Worm (Caenorhabditis elegans): Measurements from ENCODE around the gene pqn-41.

The pqn-41 gene

ce11 chrIII:1905589-1905988 is at the start of gene pqn-41, which contains the start of gene B0524.6:
Gene pqn-41, plus strand, starts transcription at chrIII:1905958.
Gene B0524.6, minus strand, starts transcription at chrIII:1905640.
- no peak for TF ChIP-seq irx-1 (tag; optimal IDR thresholded peaks at IDR 0.05)
- TF ChIP-seq efl-1 (optimal IDR thresholded peaks at IDR 0.05): peak; percentile 53 to 68
- TF ChIP-seq efl-1 (GFP tag; optimal IDR thresholded peaks at IDR 0.05 in 1 of 2): peak; percentile 79 to 94
- no peak for TF ChIP-seq tlp-1 (tag; optimal IDR thresholded peaks at IDR 0.05)
- no peak for TF ChIP-seq fkh-10 (GFP tag; optimal IDR thresholded peaks at IDR 0.05)
- TF ChIP-seq elt-2 (tag; optimal IDR thresholded peaks at IDR 0.05): no peak
- peak; percentile 58 for TF ChIP-seq fkh-8 (tag; optimal IDR thresholded peaks at IDR 0.05)
- no peak for TF ChIP-seq nhr-12 (tag; optimal IDR thresholded peaks at IDR 0.05)
- no peak for TF ChIP-seq ama-1 (optimal IDR thresholded peaks at IDR 0.05)
- TF ChIP-seq nhr-47 (tag; optimal IDR thresholded peaks at IDR 0.05): no peak
- TF ChIP-seq blmp-1 (tag; optimal IDR thresholded peaks at IDR 0.05): peak; percentile 63
- TF ChIP-seq vab-15 (tag; optimal IDR thresholded peaks at IDR 0.05): no peak
- no peak for TF ChIP-seq rnt-1 (tag; optimal IDR thresholded peaks at IDR 0.05)
- peak; percentile 65 to 81 (median 69) for TF ChIP-seq dpl-1 (GFP tag; optimal IDR thresholded peaks at IDR 0.05)
- TF ChIP-seq C04F5.9 (tag; optimal IDR thresholded peaks at IDR 0.05): no peak
- peak; percentile 25 for TF ChIP-seq ceh-8 (GFP tag; optimal IDR thresholded peaks at IDR 0.05)
- TF ChIP-seq nhr-237 (tag; optimal IDR thresholded peaks at IDR 0.05): no peak
- peak; percentile 75 for TF ChIP-seq unc-130 (tag; optimal IDR thresholded peaks at IDR 0.05)
- no peak for TF ChIP-seq sox-4 (tag; optimal IDR thresholded peaks at IDR 0.05)
- TF ChIP-seq hlh-4 (tag; optimal IDR thresholded peaks at IDR 0.05): no peak
- TF ChIP-seq aha-1 (tag; optimal IDR thresholded peaks at IDR 0.05): no peak
- TF ChIP-seq ceh-63 (GFP tag; optimal IDR thresholded peaks at IDR 0.05): no peak
- TF ChIP-seq swsn-7 (tag; optimal IDR thresholded peaks at IDR 0.05): no peak
- TF ChIP-seq ets-5 (GFP tag; IDR thresholded peaks at IDR 0.05): no peak
- TF ChIP-seq nhr-76 (tag; optimal IDR thresholded peaks at IDR 0.05): no peak
- no peak for TF ChIP-seq pax-3 (tag; optimal IDR thresholded peaks at IDR 0.05)
- TF ChIP-seq nhr-19 (GFP tag; conservative IDR thresholded peaks at IDR 0.05): peak; percentile 55
- no peak for TF ChIP-seq pqm-1 (tag; optimal IDR thresholded peaks at IDR 0.05)
- TF ChIP-seq ceh-82 (tag; optimal IDR thresholded peaks at IDR 0.05): peak; percentile 68 to 80 (median 72)
- TF ChIP-seq lir-3 (tag; optimal IDR thresholded peaks at IDR 0.05; ENCODE audit: poor library complexity): no peak
- peak; percentile 71 to 76 for TF ChIP-seq lin-35 (GFP tag; optimal IDR thresholded peaks at IDR 0.05)
- TF ChIP-seq efl-3 (GFP tag; optimal IDR thresholded peaks at IDR 0.05): no peak
- peak; percentile 83 to 87 for TF ChIP-seq lsy-2 (tag; optimal IDR thresholded peaks at IDR 0.05)
- no peak for TF ChIP-seq ceh-90 (tag; optimal IDR thresholded peaks at IDR 0.05)
- TF ChIP-seq fkh-4 (tag; optimal IDR thresholded peaks at IDR 0.05; ENCODE audit: borderline replicate concordance): no peak
- TF ChIP-seq sup-37 (GFP tag; optimal IDR thresholded peaks at IDR 0.05): no peak
- TF ChIP-seq nhr-84 (tag; optimal IDR thresholded peaks at IDR 0.05): no peak
- no peak for TF ChIP-seq nhr-20 (tag; optimal IDR thresholded peaks at IDR 0.05)
- TF ChIP-seq elt-3 (tag; optimal IDR thresholded peaks at IDR 0.05): no peak
- TF ChIP-seq F16B12.6 (tag; optimal IDR thresholded peaks at IDR 0.05): peak; percentile 55
- peak; percentile 80 for TF ChIP-seq nhr-85 (tag)
- no peak for TF ChIP-seq hlh-17 (GFP tag; optimal IDR thresholded peaks at IDR 0.05; ENCODE audit: borderline replicate concordance)
- TF ChIP-seq isw-1 (GFP tag; IDR thresholded peaks at IDR 0.05): peak; percentile 54
- no peak for TF ChIP-seq C34B4.2 (tag; optimal IDR thresholded peaks at IDR 0.05)
- TF ChIP-seq lin-15B (tag; optimal IDR thresholded peaks at IDR 0.05): peak; percentile 63
- TF ChIP-seq sptf-1 (tag; optimal IDR thresholded peaks at IDR 0.05): no peak
- no peak for TF ChIP-seq fos-1 (tag; optimal IDR thresholded peaks at IDR 0.05)
- no peak for TF ChIP-seq nhr-11 (tag; optimal IDR thresholded peaks at IDR 0.05)
- no peak for TF ChIP-seq Y116A8C.19 (tag; optimal IDR thresholded peaks at IDR 0.05; ENCODE audit: borderline replicate concordance)
- TF ChIP-seq ztf-11 (tag; optimal IDR thresholded peaks at IDR 0.05): peak in 1 of 2 experiments; percentile 5
- no peak for TF ChIP-seq hpl-2 (GFP tag; optimal IDR thresholded peaks at IDR 0.05)
- no peak for TF ChIP-seq ces-1 (GFP tag; optimal IDR thresholded peaks at IDR 0.05)
- no peak for TF ChIP-seq ztf-4 (tag; optimal IDR thresholded peaks at IDR 0.05)
- TF ChIP-seq unc-86 (tag; optimal IDR thresholded peaks at IDR 0.05): peak; percentile 58

All from whole organism, L1 larva.